Fruit fly (Drosophila melanogaster): ENCODE results near the gene FoxL1.

FoxL1 gene

dm6 chr3L:4014349-4014748 lies 4.3 kb upstream of the FoxL1 start (continued):
- TF ChIP-seq Met (GFP tag; optimal IDR thresholded peaks at IDR 0.05), result no peak
- TF ChIP-seq CG8119 (GFP tag; IDR thresholded peaks at IDR 0.05), result 0 out of 3 replicates have a peak, but pooled peaks have one; percentile 29
- TF ChIP-seq CG6276 (GFP tag; optimal IDR thresholded peaks at IDR 0.05), result peak; percentile 6
- peak; percentile 66 for TF ChIP-seq Eip78C (GFP tag)
- TF ChIP-seq CG10669 (GFP tag; optimal IDR thresholded peaks at IDR 0.05), result peak; percentile 34
- TF ChIP-seq CG15336 (GFP tag; IDR thresholded peaks at IDR 0.05), result peak; percentile 23; the same call in 1 of the 2 replicates
- TF ChIP-seq CG6854 (GFP tag; optimal IDR thresholded peaks at IDR 0.05), result no peak
- no peak for TF ChIP-seq acj6 (GFP tag; optimal IDR thresholded peaks at IDR 0.05)
- TF ChIP-seq CG7368 (GFP tag; optimal IDR thresholded peaks at IDR 0.05), result no peak
- TF ChIP-seq CG3032 (tag; optimal IDR thresholded peaks at IDR 0.05), result peak; percentile 32
- peak; percentile 26 for TF ChIP-seq CG3919 (GFP tag; optimal IDR thresholded peaks at IDR 0.05)

- TF ChIP-seq Eip75B (GFP tag; optimal IDR thresholded peaks at IDR 0.05) (no peak), pdm3 (GFP tag; optimal IDR thresholded peaks at IDR 0.05) (peak; percentile 11), Gug (GFP tag; IDR thresholded peaks at IDR 0.05) (peak; percentile 27; the same call in 1 of the 2 replicates), CG10669 (GFP tag; optimal IDR thresholded peaks at IDR 0.05) (peak; percentile 24), CG6276 (GFP tag; optimal IDR thresholded peaks at IDR 0.05) (no peak), acj6 (GFP tag; optimal IDR thresholded peaks at IDR 0.05) (peak; percentile 14), CG10631 (GFP tag; optimal IDR thresholded peaks at IDR 0.05) (peak; percentile 17), CG32006 (GFP tag; optimal IDR thresholded peaks at IDR 0.05) (peak; percentile 38), CG3919 (GFP tag; optimal IDR thresholded peaks at IDR 0.05) (peak; percentile 55), esn (GFP tag; optimal IDR thresholded peaks at IDR 0.05) (no peak), eg (GFP tag; IDR thresholded peaks at IDR 0.05) (peak; percentile 61; the same call in 2 of the 3 replicates), achi (GFP tag; optimal IDR thresholded peaks at IDR 0.05) (peak; percentile 15), CG4318 (GFP tag; optimal IDR thresholded peaks at IDR 0.05) (peak; percentile 12), CG15336 (GFP tag; IDR thresholded peaks at IDR 0.05) (peak; percentile 40), OdsH (GFP tag; optimal IDR thresholded peaks at IDR 0.05) (peak; percentile 24), Hr38 (GFP tag; optimal IDR thresholded peaks at IDR 0.05) (no peak), Hr4 (GFP tag; optimal IDR thresholded peaks at IDR 0.05) (peak; percentile 45), CG6163 (GFP tag; IDR thresholded peaks at IDR 0.05) (peak; percentile 68; the same call in 2 of the 3 replicates), CG34406 (GFP tag; optimal IDR thresholded peaks at IDR 0.05) (no peak), lz (GFP tag; optimal IDR thresholded peaks at IDR 0.05) (no peak), CG31627 (GFP tag; optimal IDR thresholded peaks at IDR 0.05) (peak; percentile 11), fd59A (GFP tag; optimal IDR thresholded peaks at IDR 0.05) (peak; percentile 15), CG3032 (tag; optimal IDR thresholded peaks at IDR 0.05) (peak; percentile 16), Hr39 (GFP tag; optimal IDR thresholded peaks at IDR 0.05) (peak; percentile 23), CG8119 (GFP tag; IDR thresholded peaks at IDR 0.05) (peak; percentile 59; the same call in 2 of the 3 replicates), Eip78C (GFP tag) (peak; percentile 70)
Measured at dm6 chr3L:4016754-4017153, 1.9 kb upstream of the FoxL1 start.

dm6 chr3L:4021260-4021831 lies 2.7 kb downstream of the FoxL1 start, which contains the start of gene Mul1:
Mul1 (plus strand) TSS chr3L:4021457.
- TF ChIP-seq esn (GFP tag; optimal IDR thresholded peaks at IDR 0.05), result peak; percentile 5
- TF ChIP-seq CG4318 (GFP tag; optimal IDR thresholded peaks at IDR 0.05), result no peak
- TF ChIP-seq fkh (GFP tag; optimal IDR thresholded peaks at IDR 0.05), result peak; percentile 90
- no peak for TF ChIP-seq Ets21C (GFP tag; optimal IDR thresholded peaks at IDR 0.05)
- TF ChIP-seq vri (GFP tag; optimal IDR thresholded peaks at IDR 0.05), result peak; percentile 28

DNA sequence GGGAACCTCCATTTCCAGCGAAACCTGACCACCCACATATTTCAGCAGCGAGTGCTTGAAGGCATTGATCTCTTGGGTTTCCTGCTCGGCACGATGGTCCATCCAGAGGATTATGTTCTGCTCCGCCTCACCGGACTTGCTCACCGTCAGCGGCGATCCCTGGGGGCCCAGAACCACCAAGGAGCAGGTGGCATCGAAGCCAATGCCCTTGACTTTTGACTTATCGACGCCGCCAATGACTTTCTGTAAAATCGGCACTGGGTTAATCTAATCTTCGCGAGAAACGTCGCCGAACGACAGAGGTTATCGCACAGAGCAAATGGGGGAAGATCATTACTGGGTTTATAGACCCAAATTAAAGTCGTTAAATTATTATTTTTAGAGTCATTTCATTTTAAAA lies 5.8 kb downstream of the FoxL1 start:
- TF ChIP-seq CG10631 (GFP tag; optimal IDR thresholded peaks at IDR 0.05) (no peak), svp (GFP tag) (peak; percentile 91)

Data from whole organism, prepupa.